Fruit fly (Drosophila melanogaster) whole organism, embryonic: Measurements from ENCODE around the gene CG10486.

Experiments used
- Abd-B ChIP-seq: fragments of 200-800 bp; sonication (Bioruptor generic); optimal IDR thresholded peaks from 2 replicates; lab custom pipeline; 2018; ENCODE audit warnings: missing biosample characterization, mild to moderate bottlenecking, missing genetic modification characterization, moderate library complexity
- Atf-2 ChIP-seq: fragments of 200-800 bp; sonication (Bioruptor generic); optimal IDR thresholded peaks from 2 replicates; lab custom pipeline; 2016; ENCODE audit warnings: missing biosample characterization, missing genetic modification characterization
- CG1024 ChIP-seq: fragments of 200-800 bp; sonication (Bioruptor generic); IDR thresholded peaks from 2 replicates; pipeline ENCODE4 v1.3.6; 2022; ENCODE audit warnings: missing biosample characterization, missing genetic modification characterization
- CG10267 ChIP-seq: fragments of 200-800 bp; sonication (Bioruptor generic); optimal IDR thresholded peaks from 2 replicates; lab custom pipeline; 2018; ENCODE audit warnings: missing biosample characterization, mild to moderate bottlenecking, missing genetic modification characterization, moderate library complexity
- CG10979 ChIP-seq: fragments of 200-800 bp; sonication (Bioruptor generic); optimal IDR thresholded peaks from 2 replicates; lab custom pipeline; 2018; ENCODE audit warnings: missing biosample characterization, mild to moderate bottlenecking, missing genetic modification characterization, moderate library complexity
- CG11093 ChIP-seq: fragments of 200-800 bp; sonication (Bioruptor generic); IDR thresholded peaks from 3 replicates; pipeline ENCODE4 v1.3.6; 2022; ENCODE audit warnings: missing biosample characterization, missing genetic modification characterization
- CG12236 ChIP-seq: fragments of 200-800 bp; sonication (Bioruptor generic); optimal IDR thresholded peaks from 2 replicates; lab custom pipeline; 2016; ENCODE audit warnings: missing biosample characterization, missing genetic modification characterization
- CG14014 ChIP-seq: fragments of 200-800 bp; sonication (Bioruptor generic); IDR thresholded peaks from 2 replicates; pipeline ENCODE4 v1.3.6; 2022; ENCODE audit warnings: missing biosample characterization, missing genetic modification characterization
- CG14965 ChIP-seq: fragments of 200-800 bp; sonication (Bioruptor generic); optimal IDR thresholded peaks from 2 replicates; lab custom pipeline; 2016; ENCODE audit warnings: missing biosample characterization, missing genetic modification characterization, borderline replicate concordance
- CG16815 ChIP-seq: fragments of 200-800 bp; sonication (Bioruptor generic); optimal IDR thresholded peaks from 3 replicates; lab custom pipeline; 2017; ENCODE audit warnings: missing biosample characterization, mild to moderate bottlenecking, missing genetic modification characterization
- CG17361 ChIP-seq: fragments of 200-800 bp; sonication (Bioruptor generic); IDR thresholded peaks from 3 replicates; pipeline ENCODE4 v1.3.6; 2022; ENCODE audit warnings: missing biosample characterization, missing genetic modification characterization
- CG17802 ChIP-seq: fragments of 200-800 bp; sonication (Bioruptor generic); optimal IDR thresholded peaks from 2 replicates; lab custom pipeline; 2018; ENCODE audit warnings: missing biosample characterization, mild to moderate bottlenecking, missing genetic modification characterization, moderate library complexity
- CG18764 ChIP-seq: fragments of 200-800 bp; sonication (Bioruptor generic); optimal IDR thresholded peaks from 3 replicates; lab custom pipeline; 2016; ENCODE audit warnings: missing biosample characterization, missing genetic modification characterization
- CG2202 ChIP-seq: fragments of 200-800 bp; sonication (Bioruptor generic); optimal IDR thresholded peaks from 2 replicates; lab custom pipeline; 2018; ENCODE audit warnings: missing biosample characterization, mild to moderate bottlenecking, missing genetic modification characterization
- CG2875 ChIP-seq: fragments of 200-800 bp; sonication (Bioruptor generic); optimal IDR thresholded peaks from 2 replicates; lab custom pipeline; 2017; ENCODE audit warnings: missing biosample characterization, mild to moderate bottlenecking, missing genetic modification characterization, missing genetic modification reagents
- CG3995 ChIP-seq: fragments of 200-800 bp; sonication (Bioruptor generic); optimal IDR thresholded peaks from 3 replicates; lab custom pipeline; 2016; ENCODE audit warnings: missing biosample characterization, missing genetic modification characterization
- CG43689 ChIP-seq: fragments of 200-800 bp; sonication (Bioruptor generic); IDR thresholded peaks from 2 replicates; pipeline ENCODE4 v1.3.6; 2022; ENCODE audit warnings: missing biosample characterization, missing genetic modification characterization
- CG4424 ChIP-seq: fragments of 200-800 bp; sonication (Bioruptor generic); optimal IDR thresholded peaks from 3 replicates; lab custom pipeline; 2016; ENCODE audit warnings: missing biosample characterization, missing genetic modification characterization
- CG6272 ChIP-seq: fragments of 200-800 bp; sonication (Bioruptor generic); IDR thresholded peaks from 2 replicates; pipeline ENCODE4 v1.3.6; 2022; ENCODE audit warnings: missing biosample characterization, missing genetic modification characterization
- CG6689 ChIP-seq: fragments of 200-800 bp; sonication (Bioruptor generic); IDR thresholded peaks from 2 replicates; pipeline ENCODE4 v1.3.6; 2022; ENCODE audit warnings: missing biosample characterization, missing genetic modification characterization
- CG8478 ChIP-seq: fragments of >200 bp; optimal IDR thresholded peaks from 2 replicates; lab custom pipeline; 2018
- CG8944 ChIP-seq: fragments of 200-800 bp; sonication (Bioruptor generic); optimal IDR thresholded peaks from 3 replicates; lab custom pipeline; 2016; ENCODE audit warnings: missing biosample characterization, missing genetic modification characterization
- CG9609 ChIP-seq: fragments of 200-800 bp; sonication (Bioruptor generic); optimal IDR thresholded peaks from 3 replicates; lab custom pipeline; 2016; ENCODE audit warnings: missing biosample characterization, missing genetic modification characterization
- CG9932 ChIP-seq: fragments of 200-800 bp; sonication (Bioruptor generic); IDR thresholded peaks from 2 replicates; pipeline ENCODE4 v1.3.6; 2022; ENCODE audit warnings: missing biosample characterization, missing genetic modification characterization
- CkIIα-i1 ChIP-seq: fragments of 200-800 bp; sonication (Bioruptor generic); IDR thresholded peaks from 2 replicates; pipeline ENCODE4 v1.3.6; 2022; ENCODE audit warnings: missing biosample characterization, missing genetic modification characterization
- Dip3 ChIP-seq: fragments of 200-800 bp; sonication (Bioruptor generic); optimal IDR thresholded peaks from 3 replicates; lab custom pipeline; 2016; ENCODE audit warnings: missing biosample characterization, missing genetic modification characterization
- Dref ChIP-seq: fragments of 200-800 bp; sonication (Bioruptor generic); IDR thresholded peaks from 2 replicates; pipeline ENCODE4 v1.3.6; 2022; ENCODE audit warnings: missing biosample characterization, missing genetic modification characterization
- HLH4C ChIP-seq: fragments of 200-800 bp; sonication (Bioruptor generic); IDR thresholded peaks from 3 replicates; pipeline ENCODE4 v1.3.6; 2022; ENCODE audit warnings: missing biosample characterization, missing genetic modification characterization; ENCODE audit not compliant: partially characterized antibody
- HmgZ ChIP-seq: fragments of 200-800 bp; sonication (Bioruptor generic); optimal IDR thresholded peaks from 2 replicates; lab custom pipeline; 2018; ENCODE audit warnings: missing biosample characterization, mild to moderate bottlenecking, missing genetic modification characterization
- Hr39 ChIP-seq: fragments of >200 bp; optimal IDR thresholded peaks from 2 replicates; lab custom pipeline; 2017
- MTF-1 ChIP-seq: fragments of 200-800 bp; sonication (Bioruptor generic); optimal IDR thresholded peaks from 2 replicates; lab custom pipeline; 2018; ENCODE audit warnings: missing biosample characterization, mild to moderate bottlenecking, missing genetic modification characterization, borderline replicate concordance
- NC2α ChIP-seq: fragments of 200-800 bp; sonication (Bioruptor generic); optimal IDR thresholded peaks from 2 replicates; lab custom pipeline; 2016; ENCODE audit warnings: missing biosample characterization, missing genetic modification characterization
- Sin3A ChIP-seq: fragments of >200 bp; optimal IDR thresholded peaks from 2 replicates; lab custom pipeline; 2018
- Six4 ChIP-seq: fragments of 200-800 bp; sonication (Bioruptor generic); optimal IDR thresholded peaks from 2 replicates; lab custom pipeline; 2016; ENCODE audit warnings: missing biosample characterization, missing genetic modification characterization
- bigmax ChIP-seq: fragments of 200-800 bp; sonication (Bioruptor generic); optimal IDR thresholded peaks from 2 replicates; lab custom pipeline; 2018; ENCODE audit warnings: missing biosample characterization, mild to moderate bottlenecking, missing genetic modification characterization
- bsh ChIP-seq, 2 experiments: fragments of 200-800 bp; sonication (Bioruptor generic); optimal IDR thresholded peaks; 2 replicates each; lab custom pipeline; 2017 to 2018; ENCODE audit warnings: mild to moderate bottlenecking in 2 of 2, missing biosample characterization in 2 of 2, missing genetic modification characterization in 2 of 2, moderate library complexity in 1 of 2
- cg ChIP-seq: fragments of 200-800 bp; sonication (Bioruptor generic); optimal IDR thresholded peaks from 3 replicates; lab custom pipeline; 2019; ENCODE audit warnings: missing biosample characterization, mild to moderate bottlenecking, missing genetic modification characterization, moderate library complexity
- ci ChIP-seq: fragments of 200-800 bp; sonication (Bioruptor generic); IDR thresholded peaks from 3 replicates; pipeline ENCODE4 v1.3.6; 2022; ENCODE audit warnings: missing biosample characterization, missing genetic modification characterization
- cwo ChIP-seq: fragments of 200-800 bp; sonication (Bioruptor generic); optimal IDR thresholded peaks from 3 replicates; lab custom pipeline; 2017; ENCODE audit warnings: missing biosample characterization, missing genetic modification characterization, mild to moderate bottlenecking, moderate library complexity, missing genetic modification reagents
- dm ChIP-seq: fragments of 200-800 bp; sonication (Bioruptor generic); optimal IDR thresholded peaks from 3 replicates; lab custom pipeline; 2016; ENCODE audit warnings: missing biosample characterization, missing genetic modification characterization
- dmrt99B ChIP-seq: fragments of 200-800 bp; sonication (Bioruptor generic); optimal IDR thresholded peaks from 2 replicates; lab custom pipeline; 2018; ENCODE audit warnings: missing biosample characterization, mild to moderate bottlenecking, missing genetic modification characterization, moderate library complexity
- eve ChIP-seq, 2 experiments: fragments of >200 bp; optimal IDR thresholded peaks; 2 replicates each; lab custom pipeline; 2017; ENCODE audit warnings: missing biosample characterization in 2 of 2, missing genetic modification characterization in 2 of 2
- eyg ChIP-seq: fragments of 200-800 bp; sonication (Bioruptor generic); optimal IDR thresholded peaks from 3 replicates; lab custom pipeline; 2016; ENCODE audit warnings: missing biosample characterization, missing genetic modification characterization
- gfzf ChIP-seq: fragments of 200-800 bp; sonication (Bioruptor generic); optimal IDR thresholded peaks from 2 replicates; lab custom pipeline; 2016; ENCODE audit warnings: missing biosample characterization, mild to moderate bottlenecking, missing genetic modification characterization, moderate library complexity
- grau ChIP-seq: fragments of 200-800 bp; optimal IDR thresholded peaks from 3 replicates; lab custom pipeline; 2019; ENCODE audit warnings: missing biosample characterization, mild to moderate bottlenecking, missing genetic modification characterization, moderate library complexity
- h ChIP-seq: fragments of >200 bp; optimal IDR thresholded peaks from 2 replicates; lab custom pipeline; 2017
- hkb ChIP-seq, 2 experiments: fragments of 200-800 bp in 1 of 2; fragments of >200 bp in 1 of 2; sonication (Bioruptor generic) in 1 of 2; IDR thresholded peaks in 1 of 2; optimal IDR thresholded peaks in 1 of 2; 2 replicates each; pipeline versions ENCODE4 v1.3.6 to Lab custom; 2017 to 2022; ENCODE audit warnings: missing biosample characterization in 1 of 2, missing genetic modification characterization in 1 of 2
- insv ChIP-seq, 2 experiments: fragments of 200-800 bp; sonication (Bioruptor generic); optimal IDR thresholded peaks; 3 replicates each; lab custom pipeline; 2016 to 2018; ENCODE audit warnings: missing biosample characterization in 2 of 2, missing genetic modification characterization in 2 of 2
- nau ChIP-seq: fragments of 200-800 bp; sonication (Bioruptor generic); optimal IDR thresholded peaks from 3 replicates; lab custom pipeline; 2017; ENCODE audit warnings: missing biosample characterization, mild to moderate bottlenecking, missing genetic modification characterization, missing genetic modification reagents
- ro ChIP-seq: fragments of 200-800 bp; sonication (Bioruptor generic); IDR thresholded peaks from 2 replicates; pipeline ENCODE4 v1.3.6; 2022; ENCODE audit warnings: missing biosample characterization, missing genetic modification characterization
- twi ChIP-seq: fragments of 200-800 bp; optimal IDR thresholded peaks from 2 replicates; lab custom pipeline; 2019; ENCODE audit warnings: missing biosample characterization, mild to moderate bottlenecking, missing genetic modification characterization, moderate library complexity
- zen ChIP-seq: fragments of 200-800 bp; sonication (Bioruptor generic); optimal IDR thresholded peaks from 3 replicates; lab custom pipeline; 2018; ENCODE audit warnings: missing biosample characterization, mild to moderate bottlenecking, missing genetic modification characterization, moderate library complexity

The CG10486 gene

dm6 chr3L:5952132-5952531 is 45.6 kb upstream of the CG10486 start:
- no peak for TF ChIP-seq gfzf (GFP tag; lab: Kevin White, UChicago)
- no peak for TF ChIP-seq Dref (GFP tag; lab: Robert Waterston, UW)
- peak; percentile 66 for TF ChIP-seq twi (tag; lab: Kevin White, UChicago)
- peak; percentile 70 for TF ChIP-seq zen
- no peak for TF ChIP-seq CG9609 (GFP tag; lab: Kevin White, UChicago)
- TF ChIP-seq CG2875 (GFP tag; lab: Kevin White, UChicago): peak; percentile 22
- no peak for TF ChIP-seq CG14965 (GFP tag; lab: Kevin White, UChicago)
- TF ChIP-seq CG1024 (GFP tag; lab: Robert Waterston, UW): no peak
- no peak for TF ChIP-seq hkb (optimal IDR thresholded peaks at IDR 0.05; lab: Kevin White, UChicago)
- TF ChIP-seq hkb (GFP tag; IDR thresholded peaks at IDR 0.05; lab: Robert Waterston, UW): peak; percentile 29; the same call in 1 of the 2 replicates
- 0 out of 3 replicates have a peak, but pooled peaks have one; percentile 27 for TF ChIP-seq CG17361 (GFP tag; lab: Robert Waterston, UW)
- TF ChIP-seq Abd-B (GFP tag; lab: Kevin White, UChicago): peak; percentile 34
- no peak for TF ChIP-seq CG11093 (GFP tag; lab: Robert Waterston, UW)
- TF ChIP-seq h: no peak
- TF ChIP-seq Dip3 (GFP tag; lab: Kevin White, UChicago): no peak
- no peak for TF ChIP-seq CG17802 (tag; lab: Kevin White, UChicago)
- peak; percentile 31 for TF ChIP-seq CG10267 (tag; lab: Kevin White, UChicago)
- TF ChIP-seq CG18764: no peak
- no peak for TF ChIP-seq HmgZ (tag; lab: Kevin White, UChicago)
- peak in 1 of 2 experiments; percentile 8 for TF ChIP-seq eve (GFP tag; optimal IDR thresholded peaks at IDR 0.05; lab: Kevin White, UChicago)
- no peak for TF ChIP-seq Atf-2 (GFP tag; lab: Kevin White, UChicago)
- no peak for TF ChIP-seq dm (GFP tag; lab: Kevin White, UChicago)
- no peak for TF ChIP-seq cwo (GFP tag; lab: Kevin White, UChicago)
- TF ChIP-seq CkIIα-i1 (GFP tag; lab: Robert Waterston, UW): no peak
- TF ChIP-seq MTF-1 (GFP tag; lab: Kevin White, UChicago): no peak
- peak; percentile 6 for TF ChIP-seq Six4 (GFP tag; lab: Kevin White, UChicago)
- TF ChIP-seq CG3995: no peak
- no peak for TF ChIP-seq CG43689
- peak; percentile 21 for TF ChIP-seq grau (tag; lab: Kevin White, UChicago)
- no peak for TF ChIP-seq CG16815 (GFP tag; lab: Kevin White, UChicago)
- TF ChIP-seq CG4424: no peak
- TF ChIP-seq CG2202 (tag; lab: Kevin White, UChicago): no peak
- no peak for TF ChIP-seq CG9932
- no peak for TF ChIP-seq Sin3A (lab: Kevin White, UChicago)
- no peak for TF ChIP-seq NC2α (GFP tag; lab: Kevin White, UChicago)
- no peak for TF ChIP-seq bigmax (GFP tag; lab: Kevin White, UChicago)
- TF ChIP-seq ci (GFP tag; lab: Robert Waterston, UW): 0 out of 3 replicates have a peak, but pooled peaks have one; percentile 27
- peak; percentile 52 for TF ChIP-seq cg (GFP tag; lab: Kevin White, UChicago)
- TF ChIP-seq CG6272 (GFP tag; lab: Robert Waterston, UW): no peak
- peak; percentile 39; the same call in 1 of the 2 replicates for TF ChIP-seq CG6689 (GFP tag; lab: Robert Waterston, UW)
- no peak for TF ChIP-seq CG14014
- no peak for TF ChIP-seq ro (GFP tag; lab: Robert Waterston, UW)
- no peak for TF ChIP-seq Hr39 (lab: Kevin White, UChicago)
- TF ChIP-seq eyg (GFP tag; lab: Kevin White, UChicago): no peak
- no peak for TF ChIP-seq CG8478
- TF ChIP-seq nau: no peak
- peak in 1 of 2 experiments; percentile 67 for TF ChIP-seq bsh (GFP tag; optimal IDR thresholded peaks at IDR 0.05; lab: Kevin White, UChicago)
- no peak for TF ChIP-seq CG8944
- no peak for TF ChIP-seq CG12236
- peak; percentile 62 for TF ChIP-seq dmrt99B (tag; lab: Kevin White, UChicago)
- no peak for TF ChIP-seq HLH4C
- TF ChIP-seq insv (GFP tag; optimal IDR thresholded peaks at IDR 0.05; lab: Kevin White, UChicago): no peak
- peak; percentile 71 for TF ChIP-seq CG10979 (tag; lab: Kevin White, UChicago)
